Worm (Caenorhabditis elegans) whole organism, midembryonic: ENCODE measurements around the gene fbxc-19.

Experiments
- T22C8.4 ChIP-seq: fragments of 200-800 bp; sonication (Bioruptor generic); IDR thresholded peaks from 2 replicates; pipeline ENCODE4 v1.3.6; 2022; ENCODE audit warnings: missing genetic modification characterization, missing compliant biosample characterization
- cog-1 ChIP-seq: sonication (generic microtip); optimal IDR thresholded peaks from 2 replicates; lab custom pipeline; 2016; ENCODE audit warnings: missing genetic modification characterization, missing compliant biosample characterization
- flt-1 ChIP-seq: fragments of 200-800 bp; sonication (Bioruptor generic); IDR thresholded peaks from 2 replicates; pipeline ENCODE4 v1.3.6; 2022; ENCODE audit warnings: missing genetic modification characterization, missing compliant biosample characterization
- klf-2 ChIP-seq: fragments of 200-800 bp; sonication (Bioruptor generic); conservative IDR thresholded peaks from 2 replicates; pipeline ENCODE4 v1.3.6; 2022; ENCODE audit warnings: missing genetic modification reagents, missing genetic modification characterization, missing compliant biosample characterization
- med-1 ChIP-seq: sonication (generic microtip); optimal IDR thresholded peaks from 2 replicates; lab custom pipeline; 2017; ENCODE audit warnings: missing genetic modification characterization, mild to moderate bottlenecking, missing compliant biosample characterization, antibody characterized with exemption, missing genetic modification reagents; ENCODE audit not compliant: insufficient read depth
- ref-1 ChIP-seq: fragments of 200-800 bp; sonication (Bioruptor generic); conservative IDR thresholded peaks from 2 replicates; pipeline ENCODE4 v1.3.6; 2022; ENCODE audit warnings: missing genetic modification reagents, missing genetic modification characterization, missing compliant biosample characterization
- tab-1 ChIP-seq: fragments of 200-800 bp; sonication (Bioruptor generic); IDR thresholded peaks from 2 replicates; pipeline ENCODE4 v1.3.6; 2022; ENCODE audit warnings: missing genetic modification characterization, missing compliant biosample characterization
- ztf-29 ChIP-seq: fragments of 200-800 bp; sonication (Bioruptor generic); IDR thresholded peaks from 2 replicates; pipeline ENCODE4 v1.3.6; 2022; ENCODE audit warnings: missing genetic modification reagents, missing genetic modification characterization, missing compliant biosample characterization

DNA sequence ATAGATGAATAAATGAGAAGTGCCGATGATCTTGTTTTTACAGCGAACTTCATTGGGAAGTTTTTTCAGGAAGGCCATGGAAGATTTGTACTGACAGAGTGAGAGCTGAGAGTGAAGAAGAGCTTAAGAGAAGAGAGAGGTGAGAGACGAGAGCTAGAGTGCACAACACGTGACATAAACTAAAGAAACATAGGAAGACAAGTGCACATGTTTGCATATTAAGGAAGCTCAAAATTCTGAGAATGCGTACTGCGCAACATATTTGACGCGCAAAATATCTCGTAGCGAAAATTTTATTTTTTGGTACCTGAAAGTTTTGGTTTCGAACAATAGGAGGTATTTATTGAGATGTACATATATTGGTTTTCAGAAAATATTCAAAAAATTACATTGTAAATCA, 12.1 kb upstream of the fbxc-19 start, which contains the start of gene C08F1.8:
- TF ChIP-seq T22C8.4 (GFP tag; lab: Robert Waterston, UW) (no peak), flt-1 (GFP tag; lab: Robert Waterston, UW) (no peak), tab-1 (GFP tag; lab: Robert Waterston, UW) (no peak), ztf-29 (GFP tag; lab: Robert Waterston, UW) (no peak), ref-1 (GFP tag; lab: Robert Waterston, UW) (no peak), klf-2 (GFP tag; lab: Robert Waterston, UW) (no peak), med-1 (no peak), cog-1 (no peak)
